Worm (Caenorhabditis elegans) whole organism, late embryonic: Measurements from ENCODE around the gene Y70G10A.3.

Experiments
- ceh-6 ChIP-seq: fragments of 200-800 bp; sonication (Bioruptor generic); optimal IDR thresholded peaks from 2 replicates; lab custom pipeline; 2018; ENCODE audit warnings: mild to moderate bottlenecking, missing genetic modification characterization, missing compliant biosample characterization
- lin-11 ChIP-seq: fragments of 200-800 bp; sonication (Bioruptor generic); optimal IDR thresholded peaks from 2 replicates; lab custom pipeline; 2018; ENCODE audit warnings: mild to moderate bottlenecking, missing genetic modification characterization, missing compliant biosample characterization
- nfya-1 ChIP-seq: sonication (generic microtip); optimal IDR thresholded peaks from 2 replicates; lab custom pipeline; 2017; ENCODE audit warnings: missing genetic modification characterization, mild to moderate bottlenecking, missing compliant biosample characterization, antibody characterized with exemption, moderate library complexity
- odd-2 ChIP-seq: sonication (generic microtip); optimal IDR thresholded peaks from 2 replicates; lab custom pipeline; 2017; ENCODE audit warnings: antibody characterized with exemption, mild to moderate bottlenecking, missing genetic modification characterization, missing compliant biosample characterization
- unc-3 ChIP-seq, 2 experiments: fragments of 200-800 bp in 1 of 2; sonication (Bioruptor generic) in 1 of 2; sonication (generic microtip) in 1 of 2; conservative IDR thresholded peaks in 1 of 2; optimal IDR thresholded peaks in 1 of 2; 2 replicates each; pipeline versions ENCODE4 v1.3.6 to Lab custom; 2016 to 2022; ENCODE audit warnings: missing compliant biosample characterization in 2 of 2, missing genetic modification characterization in 2 of 2, missing genetic modification reagents in 1 of 2

- TF ChIP-seq lin-11 (tag; lab: Kevin White, UChicago): no peak
- no peak for TF ChIP-seq nfya-1 (tag; lab: Kevin White, UChicago)
- no peak for TF ChIP-seq odd-2 (tag; lab: Kevin White, UChicago)
- TF ChIP-seq ceh-6: no peak
- TF ChIP-seq unc-3 (GFP tag; conservative IDR thresholded peaks at IDR 0.05; lab: Robert Waterston, UW): no peak
- TF ChIP-seq unc-3 (tag; optimal IDR thresholded peaks at IDR 0.05; lab: Kevin White, UChicago): no peak
Measured at ce11 chrIII:10258641-10259040, 19.7 kb downstream of the Y70G10A.3 start, which contains the start of gene rip-1.
